Fruit fly (Drosophila melanogaster): ENCODE measurements around the gene bond.

DNA sequence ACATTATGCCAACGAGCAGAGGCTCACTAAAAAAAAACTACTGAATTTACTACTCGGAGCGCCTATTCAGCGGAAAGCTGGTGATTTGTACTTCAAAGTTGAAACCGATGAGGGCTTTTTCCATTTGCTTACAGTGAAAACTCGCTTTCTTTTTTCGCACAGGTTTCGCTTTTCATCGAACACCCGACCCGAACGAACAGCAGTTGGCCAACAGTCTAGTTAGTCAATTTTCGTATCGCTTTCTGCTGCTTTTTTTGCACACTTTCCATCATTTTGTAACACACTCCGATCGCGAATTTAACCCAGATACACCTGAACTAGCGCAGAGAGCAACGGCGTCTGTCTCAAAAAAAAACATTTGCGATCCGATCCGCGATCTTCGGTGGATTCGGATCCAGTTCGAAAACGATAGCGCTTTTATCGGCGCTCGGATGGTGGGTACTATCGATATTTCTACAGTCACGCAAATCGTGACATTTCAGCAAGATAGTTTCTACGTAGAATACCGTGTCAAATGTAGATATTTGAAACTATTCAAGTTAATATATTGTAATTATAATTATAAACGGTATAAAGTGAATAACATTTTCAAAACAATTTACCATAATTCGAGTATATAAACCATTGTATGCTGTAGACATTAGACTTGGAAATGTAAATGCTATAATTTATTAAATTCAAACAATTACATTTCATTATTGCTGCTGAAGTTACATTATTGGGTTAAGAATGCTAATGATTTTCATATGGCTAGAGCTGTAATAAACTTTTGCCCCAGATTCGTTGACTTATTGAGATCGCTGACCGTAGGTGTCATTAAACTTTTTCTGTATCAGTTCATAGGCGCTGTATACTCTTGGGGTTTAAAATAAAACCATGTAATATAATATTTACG, 22.0 kb upstream of the bond start, which contains the start of gene CG5346:
- TF ChIP-seq dsf (GFP tag; optimal IDR thresholded peaks at IDR 0.05; ENCODE audit: borderline replicate concordance): no peak
- TF ChIP-seq h (GFP tag; optimal IDR thresholded peaks at IDR 0.05): no peak
- no peak for TF ChIP-seq dl (GFP tag; optimal IDR thresholded peaks at IDR 0.05; ENCODE audit: insufficient read depth in 1 of 2, partially characterized antibody in 2 of 2)
